Fruit fly (Drosophila melanogaster) whole organism, wandering third instar larva: ENCODE measurements around the gene CG17124.

Experiments
- CG32264 ChIP-seq: fragments of 200-800 bp; sonication (Bioruptor generic); optimal IDR thresholded peaks from 2 replicates; lab custom pipeline; 2016; ENCODE audit warnings: missing biosample characterization, missing genetic modification characterization
- CG9705 ChIP-seq: fragments of 200-800 bp; sonication (Bioruptor generic); optimal IDR thresholded peaks from 2 replicates; lab custom pipeline; 2018; ENCODE audit warnings: missing biosample characterization, mild to moderate bottlenecking, missing genetic modification characterization
- CrebA ChIP-seq: fragments of 200-800 bp; sonication (Bioruptor generic); optimal IDR thresholded peaks from 2 replicates; lab custom pipeline; 2016; ENCODE audit warnings: missing biosample characterization, mild to moderate bottlenecking, missing genetic modification characterization, borderline replicate concordance
- Dfd ChIP-seq: fragments of >200 bp; optimal IDR thresholded peaks from 2 replicates; lab custom pipeline; 2017; ENCODE audit warnings: missing biosample characterization, missing genetic modification characterization
- Dif ChIP-seq: fragments of 200-275, 200-300 bp; sonication (Bioruptor generic); optimal IDR thresholded peaks from 2 replicates; lab custom pipeline; 2018; ENCODE audit warnings: missing biosample characterization, missing genetic modification characterization; ENCODE audit not compliant: partially characterized antibody
- GATAd ChIP-seq: sonication (Bioruptor generic); optimal IDR thresholded peaks from 2 replicates; lab custom pipeline; 2016; ENCODE audit warnings: missing biosample characterization, missing genetic modification characterization
- HLH106 ChIP-seq: fragments of 200-800 bp; optimal IDR thresholded peaks from 3 replicates; lab custom pipeline; 2019; ENCODE audit warnings: missing biosample characterization, mild to moderate bottlenecking, missing genetic modification characterization, moderate library complexity
- Hnf4 ChIP-seq: fragments of 200-800 bp; sonication (Bioruptor generic); optimal IDR thresholded peaks from 2 replicates; lab custom pipeline; 2016; ENCODE audit warnings: missing biosample characterization, mild to moderate bottlenecking, missing genetic modification characterization
- Hr78 ChIP-seq: fragments of >200 bp; optimal IDR thresholded peaks from 2 replicates; lab custom pipeline; 2017; ENCODE audit warnings: missing biosample characterization, missing genetic modification characterization
- Hr83 ChIP-seq: fragments of 200-300 bp; sonication (Bioruptor generic); optimal IDR thresholded peaks from 2 replicates; lab custom pipeline; 2016; ENCODE audit warnings: missing biosample characterization, mild to moderate bottlenecking, missing genetic modification characterization, moderate library complexity; ENCODE audit not compliant: poor library complexity, severe bottlenecking
- Jra ChIP-seq: sonication (Bioruptor generic); optimal IDR thresholded peaks from 2 replicates; lab custom pipeline; 2016; ENCODE audit warnings: missing biosample characterization, missing genetic modification characterization
- Myc ChIP-seq: fragments of >200 bp; optimal IDR thresholded peaks from 2 replicates; lab custom pipeline; 2017
- OdsH ChIP-seq: fragments of 200-800 bp; sonication (Bioruptor generic); optimal IDR thresholded peaks from 2 replicates; lab custom pipeline; 2016; ENCODE audit warnings: missing biosample characterization, mild to moderate bottlenecking, missing genetic modification characterization
- Sp1 ChIP-seq: fragments of 200-800 bp; sonication (Bioruptor generic); optimal IDR thresholded peaks from 3 replicates; lab custom pipeline; 2019; ENCODE audit warnings: missing biosample characterization, mild to moderate bottlenecking, missing genetic modification characterization, moderate library complexity
- Vsx2 ChIP-seq: fragments of 200-300, 225-300 bp; sonication (Bioruptor generic); optimal IDR thresholded peaks from 2 replicates; lab custom pipeline; 2018; ENCODE audit warnings: missing biosample characterization, missing genetic modification characterization; ENCODE audit not compliant: partially characterized antibody
- br ChIP-seq: fragments of 200-800 bp; sonication (Bioruptor generic); optimal IDR thresholded peaks from 2 replicates; lab custom pipeline; 2016; ENCODE audit warnings: missing biosample characterization, missing genetic modification characterization
- brk ChIP-seq: fragments of 200-800 bp; sonication (Bioruptor generic); optimal IDR thresholded peaks from 2 replicates; lab custom pipeline; 2016; ENCODE audit warnings: missing biosample characterization, mild to moderate bottlenecking, missing genetic modification characterization
- dl ChIP-seq, 2 experiments: fragments of 175-275, 200-275 bp in 1 of 2; fragments of 200-275 bp in 1 of 2; sonication (Bioruptor generic); optimal IDR thresholded peaks; lab custom pipeline; 2018; ENCODE audit warnings: mild to moderate bottlenecking in 2 of 2, missing biosample characterization in 2 of 2, missing genetic modification characterization in 2 of 2, moderate library complexity in 2 of 2; ENCODE audit not compliant: partially characterized antibody in 2 of 2, insufficient read depth in 1 of 2
- dmrt93B ChIP-seq: fragments of 200-800 bp; sonication (Bioruptor generic); optimal IDR thresholded peaks from 2 replicates; lab custom pipeline; 2018; ENCODE audit warnings: missing biosample characterization, mild to moderate bottlenecking, missing genetic modification characterization
- ey ChIP-seq: fragments of 200-800 bp; sonication (Bioruptor generic); optimal IDR thresholded peaks from 2 replicates; lab custom pipeline; 2016; ENCODE audit warnings: missing biosample characterization, missing genetic modification characterization
- foxo ChIP-seq, 2 experiments: fragments of 200-800 bp; sonication (Bioruptor generic); optimal IDR thresholded peaks; 2 replicates in 1 of 2; 3 replicates in 1 of 2; lab custom pipeline; 2016 to 2017; ENCODE audit warnings: missing biosample characterization in 2 of 2, missing genetic modification characterization in 2 of 2
- fru ChIP-seq: fragments of 200-800 bp; sonication (Bioruptor generic); optimal IDR thresholded peaks from 3 replicates; lab custom pipeline; 2016; ENCODE audit warnings: missing biosample characterization, mild to moderate bottlenecking, missing genetic modification characterization
- h ChIP-seq: fragments of 200-800 bp; sonication (Bioruptor generic); optimal IDR thresholded peaks from 3 replicates; lab custom pipeline; 2016; ENCODE audit warnings: missing biosample characterization, mild to moderate bottlenecking, missing genetic modification characterization
- lola ChIP-seq: fragments of >200 bp; optimal IDR thresholded peaks from 2 replicates; lab custom pipeline; 2017; ENCODE audit warnings: missing biosample characterization, missing genetic modification characterization
- pan ChIP-seq: fragments of >200 bp; optimal IDR thresholded peaks from 2 replicates; lab custom pipeline; 2017
- psq ChIP-seq: fragments of 200-800 bp; sonication (Bioruptor generic); optimal IDR thresholded peaks from 3 replicates; lab custom pipeline; 2017; ENCODE audit warnings: missing biosample characterization, mild to moderate bottlenecking, missing genetic modification characterization, moderate library complexity
- rgr ChIP-seq: fragments of 200-800 bp; sonication (Bioruptor generic); optimal IDR thresholded peaks from 3 replicates; lab custom pipeline; 2016; ENCODE audit warnings: missing biosample characterization, mild to moderate bottlenecking, missing genetic modification characterization
- sage ChIP-seq: fragments of 200-800 bp; sonication (Bioruptor generic); optimal IDR thresholded peaks from 2 replicates; lab custom pipeline; 2016; ENCODE audit warnings: missing biosample characterization, mild to moderate bottlenecking, missing genetic modification characterization
- sv ChIP-seq: fragments of 200-800 bp; sonication (Bioruptor generic); optimal IDR thresholded peaks from 3 replicates; lab custom pipeline; 2016; ENCODE audit warnings: missing biosample characterization, missing genetic modification characterization
- tai ChIP-seq: sonication (Bioruptor generic); optimal IDR thresholded peaks from 2 replicates; lab custom pipeline; 2016; ENCODE audit warnings: missing biosample characterization, missing genetic modification characterization
- usp ChIP-seq: fragments of >200 bp; optimal IDR thresholded peaks from 2 replicates; lab custom pipeline; 2017; ENCODE audit warnings: missing biosample characterization, missing genetic modification characterization
- woc ChIP-seq: sonication (Bioruptor generic); optimal IDR thresholded peaks from 2 replicates; lab custom pipeline; 2016; ENCODE audit warnings: missing biosample characterization, mild to moderate bottlenecking, missing genetic modification characterization

CG17124 gene

dm6 chr2L:10728751-10729150 lies 27.4 kb downstream of the CG17124 start, which contains the start of gene CG6443:
CG6443 (plus strand) TSS chr2L:10728978.
- TF ChIP-seq Hr83 (GFP tag; lab: Kevin White, UChicago) (no peak), sage (GFP tag; lab: Kevin White, UChicago) (peak; percentile 50), usp (GFP tag; lab: Kevin White, UChicago) (no peak)

- no peak for TF ChIP-seq usp (GFP tag; lab: Kevin White, UChicago)
- TF ChIP-seq CG9705 (GFP tag; lab: Kevin White, UChicago), result no peak
- no peak for TF ChIP-seq woc
- TF ChIP-seq HLH106 (tag; lab: Kevin White, UChicago), result no peak
- no peak for TF ChIP-seq sv
- TF ChIP-seq tai (GFP tag; lab: Kevin White, UChicago), result no peak
- no peak for TF ChIP-seq dmrt93B (GFP tag; lab: Kevin White, UChicago)
- no peak for TF ChIP-seq h (GFP tag; lab: Kevin White, UChicago)
- TF ChIP-seq foxo (GFP tag; optimal IDR thresholded peaks at IDR 0.05; lab: Kevin White, UChicago), result no peak
- TF ChIP-seq psq (GFP tag; lab: Kevin White, UChicago), result no peak
- TF ChIP-seq Hr78, result no peak
- no peak for TF ChIP-seq rgr (GFP tag; lab: Kevin White, UChicago)
- no peak for TF ChIP-seq Vsx2
- no peak for TF ChIP-seq CG32264 (GFP tag; lab: Kevin White, UChicago)
Measured at dm6 chr2L:10723903-10724302, 32.2 kb downstream of the CG17124 start, which contains the start of gene CG6431. CG6431 (plus strand) TSS chr2L:10724203.

DNA sequence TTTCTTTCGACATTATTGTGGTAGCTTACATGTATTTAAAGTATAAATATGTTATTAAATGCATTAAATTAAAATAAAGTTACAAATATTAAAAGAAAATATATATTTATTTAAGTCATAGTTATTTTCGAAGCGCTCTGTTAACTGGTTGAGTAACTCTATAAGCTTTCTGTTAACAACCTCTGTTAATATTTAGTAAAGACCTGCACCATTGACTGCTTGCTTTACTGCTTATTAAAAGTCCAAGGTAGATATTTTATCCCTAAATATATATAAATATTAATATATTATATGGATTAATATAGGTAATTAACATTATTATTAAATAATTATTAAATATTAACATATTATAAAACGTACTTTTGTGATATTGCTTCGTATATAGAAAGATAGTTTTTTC lies 34.6 kb downstream of the CG17124 start:
- TF ChIP-seq Dfd (GFP tag; lab: Kevin White, UChicago) (no peak), GATAd (GFP tag; lab: Kevin White, UChicago) (no peak), OdsH (GFP tag; lab: Kevin White, UChicago) (no peak), brk (GFP tag; lab: Kevin White, UChicago) (no peak), sage (GFP tag; lab: Kevin White, UChicago) (no peak), br (GFP tag; lab: Kevin White, UChicago) (no peak), CG32264 (GFP tag; lab: Kevin White, UChicago) (no peak), ey (GFP tag; lab: Kevin White, UChicago) (no peak), tai (GFP tag; lab: Kevin White, UChicago) (no peak), Hr83 (GFP tag; lab: Kevin White, UChicago) (no peak), foxo (GFP tag; optimal IDR thresholded peaks at IDR 0.05; lab: Kevin White, UChicago) (no peak), dl (GFP tag; optimal IDR thresholded peaks at IDR 0.05; lab: Kevin White, UChicago; ENCODE audit: insufficient read depth in 1 of 2, partially characterized antibody in 2 of 2) (no peak), pan (lab: Kevin White, UChicago) (no peak), Jra (GFP tag; lab: Kevin White, UChicago) (no peak)

DNA sequence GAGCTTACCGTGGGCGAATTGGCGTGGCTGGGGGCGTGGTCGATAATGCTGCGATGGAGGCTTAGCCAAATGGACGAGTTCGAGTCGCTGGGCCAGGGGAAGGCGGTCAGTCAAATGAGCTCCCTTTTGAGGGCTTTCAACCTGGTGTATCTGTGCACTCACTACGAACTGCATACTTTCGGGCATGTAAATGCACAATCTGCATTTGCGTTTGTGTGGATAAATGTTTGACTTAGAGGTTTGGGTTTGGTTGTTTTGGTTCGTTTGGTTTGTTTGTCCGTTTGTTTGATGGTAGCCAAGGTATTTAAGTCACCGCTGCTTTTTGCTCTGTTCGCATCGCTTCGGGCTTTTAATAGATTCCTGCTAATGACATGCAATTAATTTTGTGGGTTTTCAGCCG lies 44.9 kb downstream of the CG17124 start:
- TF ChIP-seq CrebA (GFP tag; lab: Kevin White, UChicago) (no peak), Dfd (GFP tag; lab: Kevin White, UChicago) (no peak), Dif (GFP tag; lab: Kevin White, UChicago) (no peak), woc (no peak), GATAd (GFP tag; lab: Kevin White, UChicago) (no peak), Hnf4 (GFP tag; lab: Kevin White, UChicago) (no peak)

DNA sequence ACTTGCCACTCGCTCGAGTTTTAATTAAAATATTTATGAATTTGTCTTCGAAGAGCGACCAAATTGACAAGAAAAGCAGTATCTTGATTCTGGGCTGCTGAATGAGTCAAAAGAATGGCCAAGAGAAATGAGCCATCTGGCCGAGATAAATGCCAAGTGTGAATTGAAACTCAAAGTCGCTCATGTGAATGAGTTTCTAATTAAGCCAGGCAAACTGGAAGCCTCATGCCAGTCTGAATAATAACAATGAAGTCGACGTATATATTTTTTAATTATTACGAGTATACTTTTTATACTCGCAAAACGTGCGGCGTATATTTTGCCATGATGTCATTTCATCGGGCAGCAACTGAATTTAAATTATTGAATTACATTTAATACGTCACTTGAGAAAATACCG lies 46.8 kb downstream of the CG17124 start, which contains the start of gene Lip2:
Lip2 (minus strand) TSS at position 101 of the 400 bp plus-strand sequence.
- no peak for TF ChIP-seq Hr83 (GFP tag; lab: Kevin White, UChicago)
- TF ChIP-seq Sp1 (GFP tag; lab: Kevin White, UChicago), result no peak
- TF ChIP-seq HLH106 (tag; lab: Kevin White, UChicago), result no peak
- no peak for TF ChIP-seq Dfd (GFP tag; lab: Kevin White, UChicago)
- no peak for TF ChIP-seq h (GFP tag; lab: Kevin White, UChicago)
- TF ChIP-seq usp (GFP tag; lab: Kevin White, UChicago), result no peak
- TF ChIP-seq OdsH (GFP tag; lab: Kevin White, UChicago), result no peak
- no peak for TF ChIP-seq brk (GFP tag; lab: Kevin White, UChicago)
- no peak for TF ChIP-seq pan (lab: Kevin White, UChicago)
- no peak for TF ChIP-seq Jra (GFP tag; lab: Kevin White, UChicago)
- no peak for TF ChIP-seq lola (GFP tag; lab: Kevin White, UChicago)
- TF ChIP-seq woc, result no peak
- TF ChIP-seq tai (GFP tag; lab: Kevin White, UChicago), result no peak
- TF ChIP-seq Myc (lab: Kevin White, UChicago), result no peak
- TF ChIP-seq sage (GFP tag; lab: Kevin White, UChicago), result no peak
- TF ChIP-seq fru (GFP tag; lab: Kevin White, UChicago), result no peak
- no peak for TF ChIP-seq br (GFP tag; lab: Kevin White, UChicago)
- TF ChIP-seq CG32264 (GFP tag; lab: Kevin White, UChicago), result no peak
